Worm (Caenorhabditis elegans): ENCODE measurements around the gene pst-1.

Gene pst-1

ce11 chrV:5954747-5955146, 11.5 kb downstream of the pst-1 start, which contains the start of gene M03F8.6:
TSS of gene M03F8.6 (minus strand) at chrV:5954847.
- TF ChIP-seq lir-3 (tag; optimal IDR thresholded peaks at IDR 0.05): no peak
- TF ChIP-seq aha-1 (tag): peak; percentile 42

- TF ChIP-seq ceh-32 (tag; optimal IDR thresholded peaks at IDR 0.05; ENCODE audit: poor library complexity): no peak
- peak in 1 of 2 experiments; percentile 5 for TF ChIP-seq unc-62 (GFP tag; optimal IDR thresholded peaks at IDR 0.05 in 1 of 2)
- no peak for TF ChIP-seq unc-62 (tag; optimal IDR thresholded peaks at IDR 0.05)
- TF ChIP-seq ces-1 (GFP tag; optimal IDR thresholded peaks at IDR 0.05): peak; percentile 36
These were observed 12.4 kb downstream of the pst-1 start for ce11 chrV:5955627-5956026.

ce11 chrV:5961516-5961915, 18.2 kb downstream of the pst-1 start, which contains the start of gene mcp-1:
TSS of gene mcp-1 (plus strand) at chrV:5961807.
- TF ChIP-seq hif-1 (tag; optimal IDR thresholded peaks at IDR 0.05): peak in 1 of 2 experiments; percentile 49
- no peak for TF ChIP-seq ztf-11 (tag; optimal IDR thresholded peaks at IDR 0.05)
- no peak for TF ChIP-seq ceh-82 (tag; optimal IDR thresholded peaks at IDR 0.05)
- TF ChIP-seq ceh-62 (tag; optimal IDR thresholded peaks at IDR 0.05): no peak
- no peak for TF ChIP-seq spr-3 (GFP tag; optimal IDR thresholded peaks at IDR 0.05)
- no peak for TF ChIP-seq F37D6.2 (tag; optimal IDR thresholded peaks at IDR 0.05)
- no peak for TF ChIP-seq daf-16 (GFP tag; optimal IDR thresholded peaks at IDR 0.05)
- TF ChIP-seq daf-16 (tag; optimal IDR thresholded peaks at IDR 0.05): no peak
- TF ChIP-seq saeg-2 (GFP tag; IDR thresholded peaks at IDR 0.05): no peak
- TF ChIP-seq mxl-3 (GFP tag; optimal IDR thresholded peaks at IDR 0.05): no peak
- no peak for TF ChIP-seq ceh-32 (tag; optimal IDR thresholded peaks at IDR 0.05; ENCODE audit: poor library complexity)
- no peak for TF ChIP-seq F26F4.8 (GFP tag; conservative IDR thresholded peaks at IDR 0.05)
- 0 out of 2 replicates have a peak, but pooled peaks have one; percentile 7 for TF ChIP-seq hmg-1.1 (GFP tag; IDR thresholded peaks at IDR 0.05)
- no peak for TF ChIP-seq nhr-25 (tag; optimal IDR thresholded peaks at IDR 0.05; ENCODE audit: borderline replicate concordance, insufficient read depth)
- TF ChIP-seq snpc-1.2 (GFP tag; IDR thresholded peaks at IDR 0.05): no peak
- TF ChIP-seq tag-97 (GFP tag; IDR thresholded peaks at IDR 0.05): no peak
- no peak for TF ChIP-seq nhr-42 (GFP tag; IDR thresholded peaks at IDR 0.05)
- TF ChIP-seq daf-19 (GFP tag; conservative IDR thresholded peaks at IDR 0.05): no peak
- no peak for TF ChIP-seq madf-9 (GFP tag; conservative IDR thresholded peaks at IDR 0.05)
- peak; percentile 33; the same call in 1 of the 2 replicates for TF ChIP-seq ctbp-1 (GFP tag; IDR thresholded peaks at IDR 0.05)
- no peak for TF ChIP-seq zag-1 (tag; optimal IDR thresholded peaks at IDR 0.05)
- no peak for TF ChIP-seq F44E2.7 (GFP tag; IDR thresholded peaks at IDR 0.05)
- TF ChIP-seq nhr-77 (tag; optimal IDR thresholded peaks at IDR 0.05): no peak
- no peak for TF ChIP-seq nhr-48 (tag; optimal IDR thresholded peaks at IDR 0.05)
- TF ChIP-seq fkh-10 (GFP tag; optimal IDR thresholded peaks at IDR 0.05): peak; percentile 81
- TF ChIP-seq hlh-30 (tag; optimal IDR thresholded peaks at IDR 0.05; ENCODE audit: insufficient read depth): peak; percentile 44
- TF ChIP-seq spr-1 (tag; optimal IDR thresholded peaks at IDR 0.05): no peak
- TF ChIP-seq ces-1 (GFP tag; optimal IDR thresholded peaks at IDR 0.05): peak; percentile 67
- no peak for TF ChIP-seq aha-1 (tag)
- no peak for TF ChIP-seq arid-1 (GFP tag; conservative IDR thresholded peaks at IDR 0.05)
- no peak for TF ChIP-seq Y5F2A.4 (GFP tag; optimal IDR thresholded peaks at IDR 0.05)
- no peak for TF ChIP-seq sdz-12 (GFP tag; optimal IDR thresholded peaks at IDR 0.05)
- no peak for TF ChIP-seq nhr-111 (GFP tag; optimal IDR thresholded peaks at IDR 0.05)
- TF ChIP-seq set-16 (GFP tag; IDR thresholded peaks at IDR 0.05): no peak
- TF ChIP-seq lir-3 (tag; optimal IDR thresholded peaks at IDR 0.05): no peak
- TF ChIP-seq zfp-2 (tag; optimal IDR thresholded peaks at IDR 0.05): no peak
- TF ChIP-seq nhr-6 (tag; optimal IDR thresholded peaks at IDR 0.05): no peak
- TF ChIP-seq fos-1 (tag; optimal IDR thresholded peaks at IDR 0.05): no peak
- no peak for TF ChIP-seq lim-7 (GFP tag; IDR thresholded peaks at IDR 0.05)
